Fruit fly (Drosophila melanogaster) whole organism, embryonic: ENCODE results near the gene CG15439.

Experiments used
- Antp ChIP-seq: fragments of 200-800 bp; sonication (Bioruptor generic); optimal IDR thresholded peaks from 3 replicates; lab custom pipeline; 2016; ENCODE audit warnings: missing biosample characterization, missing genetic modification characterization
- B-H2 ChIP-seq: fragments of 200-800 bp; sonication (Bioruptor generic); optimal IDR thresholded peaks from 2 replicates; lab custom pipeline; 2018; ENCODE audit warnings: missing biosample characterization, mild to moderate bottlenecking, missing genetic modification characterization
- CG1024 ChIP-seq: fragments of 200-800 bp; sonication (Bioruptor generic); IDR thresholded peaks from 2 replicates; pipeline ENCODE4 v1.3.6; 2022; ENCODE audit warnings: missing biosample characterization, missing genetic modification characterization
- CG10267 ChIP-seq: fragments of 200-800 bp; sonication (Bioruptor generic); optimal IDR thresholded peaks from 2 replicates; lab custom pipeline; 2018; ENCODE audit warnings: missing biosample characterization, mild to moderate bottlenecking, missing genetic modification characterization, moderate library complexity
- CG10431 ChIP-seq: fragments of 200-800 bp; sonication (Bioruptor generic); optimal IDR thresholded peaks from 3 replicates; lab custom pipeline; 2018; ENCODE audit warnings: missing biosample characterization, mild to moderate bottlenecking, missing genetic modification characterization
- CG12071 ChIP-seq: fragments of 200-800 bp; sonication (Bioruptor generic); optimal IDR thresholded peaks from 3 replicates; lab custom pipeline; 2018; ENCODE audit warnings: missing biosample characterization, mild to moderate bottlenecking, missing genetic modification characterization
- CG1233 ChIP-seq: fragments of 200-800 bp; sonication (Bioruptor generic); optimal IDR thresholded peaks from 4 replicates; lab custom pipeline; 2018; ENCODE audit warnings: missing biosample characterization, mild to moderate bottlenecking, missing genetic modification characterization
- CG12744 ChIP-seq: fragments of 200-800 bp; sonication (Bioruptor generic); optimal IDR thresholded peaks from 2 replicates; lab custom pipeline; 2016; ENCODE audit warnings: missing biosample characterization, missing genetic modification characterization
- CG13123 ChIP-seq: fragments of 200-800 bp; sonication (Bioruptor generic); optimal IDR thresholded peaks from 2 replicates; lab custom pipeline; 2016; ENCODE audit warnings: missing biosample characterization, missing genetic modification characterization
- CG13424 ChIP-seq: fragments of 200-800 bp; sonication (Bioruptor generic); optimal IDR thresholded peaks from 2 replicates; lab custom pipeline; 2019; ENCODE audit warnings: missing biosample characterization, mild to moderate bottlenecking, missing genetic modification characterization, moderate library complexity
- CG15011 ChIP-seq: fragments of 200-800 bp; sonication (Bioruptor generic); optimal IDR thresholded peaks from 3 replicates; lab custom pipeline; 2018; ENCODE audit warnings: missing biosample characterization, mild to moderate bottlenecking, missing genetic modification characterization
- CG1647 ChIP-seq: fragments of 200-800 bp; sonication (Bioruptor generic); optimal IDR thresholded peaks from 3 replicates; lab custom pipeline; 2016; ENCODE audit warnings: missing biosample characterization, missing genetic modification characterization
- CG17361 ChIP-seq: fragments of 200-800 bp; sonication (Bioruptor generic); IDR thresholded peaks from 3 replicates; pipeline ENCODE4 v1.3.6; 2022; ENCODE audit warnings: missing biosample characterization, missing genetic modification characterization
- CG17568 ChIP-seq: fragments of 200-800 bp; sonication (Bioruptor generic); optimal IDR thresholded peaks from 2 replicates; lab custom pipeline; 2018; ENCODE audit warnings: missing biosample characterization, mild to moderate bottlenecking, missing genetic modification characterization, moderate library complexity
- CG2202 ChIP-seq: fragments of 200-800 bp; sonication (Bioruptor generic); optimal IDR thresholded peaks from 2 replicates; lab custom pipeline; 2018; ENCODE audit warnings: missing biosample characterization, mild to moderate bottlenecking, missing genetic modification characterization
- CG30020 ChIP-seq: fragments of 200-800 bp; optimal IDR thresholded peaks from 2 replicates; lab custom pipeline; 2019; ENCODE audit warnings: missing biosample characterization, mild to moderate bottlenecking, missing genetic modification characterization, moderate library complexity
- CG3163 ChIP-seq: fragments of 200-800 bp; sonication (Bioruptor generic); optimal IDR thresholded peaks from 3 replicates; lab custom pipeline; 2016; ENCODE audit warnings: missing biosample characterization, missing genetic modification characterization
- CG32772 ChIP-seq: fragments of 200-800 bp; sonication (Bioruptor generic); IDR thresholded peaks from 2 replicates; pipeline ENCODE4 v1.3.6; 2022; ENCODE audit warnings: missing biosample characterization, missing genetic modification characterization
- CG33557 ChIP-seq: fragments of 200-800 bp; sonication (Bioruptor generic); optimal IDR thresholded peaks from 2 replicates; lab custom pipeline; 2019; ENCODE audit warnings: missing biosample characterization, mild to moderate bottlenecking, missing genetic modification characterization, moderate library complexity
- CG7357 ChIP-seq: fragments of 200-800 bp; sonication (Bioruptor generic); IDR thresholded peaks from 3 replicates; pipeline ENCODE4 v1.3.6; 2022; ENCODE audit warnings: missing biosample characterization, missing genetic modification characterization
- CG7839 ChIP-seq: fragments of 200-800 bp; sonication (Bioruptor generic); optimal IDR thresholded peaks from 3 replicates; lab custom pipeline; 2018; ENCODE audit warnings: missing biosample characterization, mild to moderate bottlenecking, missing genetic modification characterization, moderate library complexity
- CG9876 ChIP-seq: fragments of 200-800 bp; sonication (Bioruptor generic); optimal IDR thresholded peaks from 2 replicates; lab custom pipeline; 2016; ENCODE audit warnings: missing biosample characterization, missing genetic modification characterization
- CHES-1-like ChIP-seq: fragments of 200-800 bp; sonication (Bioruptor generic); optimal IDR thresholded peaks from 2 replicates; lab custom pipeline; 2016; ENCODE audit warnings: missing biosample characterization, missing genetic modification characterization
- Deaf1 ChIP-seq: fragments of 200-800 bp; optimal IDR thresholded peaks from 3 replicates; lab custom pipeline; 2019; ENCODE audit warnings: missing biosample characterization, mild to moderate bottlenecking, missing genetic modification characterization, moderate library complexity
- Elba2 ChIP-seq: fragments of 200-800 bp; sonication (Bioruptor generic); optimal IDR thresholded peaks from 3 replicates; lab custom pipeline; 2016; ENCODE audit warnings: missing biosample characterization, missing genetic modification characterization
- Hr39 ChIP-seq: fragments of >200 bp; optimal IDR thresholded peaks from 2 replicates; lab custom pipeline; 2017
- Oli ChIP-seq: fragments of 200-800 bp; sonication (Bioruptor generic); optimal IDR thresholded peaks from 2 replicates; lab custom pipeline; 2018; ENCODE audit warnings: missing biosample characterization, mild to moderate bottlenecking, missing genetic modification characterization, moderate library complexity
- Ptx1 ChIP-seq: fragments of 200-800 bp; sonication (Bioruptor generic); IDR thresholded peaks from 2 replicates; pipeline ENCODE4 v1.3.6; 2022; ENCODE audit warnings: missing biosample characterization, missing genetic modification characterization
- Rx ChIP-seq: fragments of 200-800 bp; sonication (Bioruptor generic); IDR thresholded peaks from 2 replicates; pipeline ENCODE4 v1.3.6; 2022; ENCODE audit warnings: missing biosample characterization, missing genetic modification characterization
- Stat92E ChIP-seq, 3 experiments: fragments of >200 bp in 2 of 3; fragments of 200-800 bp in 1 of 3; sonication (Bioruptor generic) in 1 of 3; optimal IDR thresholded peaks; 2 replicates each; lab custom pipeline; 2017 to 2019; ENCODE audit warnings: missing biosample characterization in 3 of 3, missing genetic modification characterization in 3 of 3, mild to moderate bottlenecking in 1 of 3, moderate library complexity in 1 of 3
- Taf1 ChIP-seq: fragments of 200-800 bp; sonication (Bioruptor generic); IDR thresholded peaks from 2 replicates; pipeline ENCODE4 v1.3.6; 2022; ENCODE audit warnings: missing biosample characterization, missing genetic modification characterization
- abd-A ChIP-seq: fragments of 200-800 bp; sonication (Bioruptor generic); optimal IDR thresholded peaks from 3 replicates; lab custom pipeline; 2019; ENCODE audit warnings: missing biosample characterization, mild to moderate bottlenecking, missing genetic modification characterization, moderate library complexity
- bbx ChIP-seq: fragments of 200-800 bp; sonication (Bioruptor generic); IDR thresholded peaks from 2 replicates; pipeline ENCODE4 v1.3.6; 2022; ENCODE audit warnings: missing biosample characterization, missing genetic modification characterization; ENCODE audit not compliant: partially characterized antibody
- caup ChIP-seq: fragments of 200-800 bp; sonication (Bioruptor generic); optimal IDR thresholded peaks from 3 replicates; lab custom pipeline; 2017; ENCODE audit warnings: missing biosample characterization, mild to moderate bottlenecking, missing genetic modification characterization, moderate library complexity; ENCODE audit not compliant: severe bottlenecking
- chinmo ChIP-seq: fragments of 200-800 bp; sonication (Bioruptor generic); IDR thresholded peaks from 4 replicates; pipeline ENCODE4 v1.3.6; 2022; ENCODE audit warnings: missing biosample characterization, missing genetic modification characterization; ENCODE audit not compliant: partially characterized antibody
- corto ChIP-seq: fragments of 200-800 bp; sonication (Bioruptor generic); optimal IDR thresholded peaks from 2 replicates; lab custom pipeline; 2016; ENCODE audit warnings: missing biosample characterization, mild to moderate bottlenecking, missing genetic modification characterization, moderate library complexity
- croc ChIP-seq: fragments of 200-800 bp; sonication (Bioruptor generic); conservative IDR thresholded peaks from 3 replicates; pipeline ENCODE4 v1.3.6; 2022; ENCODE audit warnings: missing biosample characterization, missing genetic modification characterization
- dpn ChIP-seq, 2 experiments: fragments of 200-800 bp; sonication (Bioruptor generic); optimal IDR thresholded peaks; 3 replicates each; lab custom pipeline; 2016; ENCODE audit warnings: missing biosample characterization in 2 of 2, missing genetic modification characterization in 2 of 2
- emc ChIP-seq: fragments of 200-800 bp; sonication (Bioruptor generic); optimal IDR thresholded peaks from 2 replicates; lab custom pipeline; 2016; ENCODE audit warnings: missing biosample characterization, missing genetic modification characterization
- ems ChIP-seq: fragments of 200-800 bp; sonication (Bioruptor generic); optimal IDR thresholded peaks from 3 replicates; lab custom pipeline; 2016; ENCODE audit warnings: missing biosample characterization, missing genetic modification characterization
- insv ChIP-seq, 2 experiments: fragments of 200-800 bp; sonication (Bioruptor generic); optimal IDR thresholded peaks; 3 replicates each; lab custom pipeline; 2016 to 2018; ENCODE audit warnings: missing biosample characterization in 2 of 2, missing genetic modification characterization in 2 of 2
- pnt ChIP-seq: fragments of 200-800 bp; sonication (Bioruptor generic); optimal IDR thresholded peaks from 3 replicates; lab custom pipeline; 2016; ENCODE audit warnings: missing biosample characterization, missing genetic modification characterization
- ro ChIP-seq: fragments of 200-800 bp; sonication (Bioruptor generic); IDR thresholded peaks from 2 replicates; pipeline ENCODE4 v1.3.6; 2022; ENCODE audit warnings: missing biosample characterization, missing genetic modification characterization
- sens ChIP-seq: fragments of 200-800 bp; sonication (Bioruptor generic); peaks from one replicate; lab custom pipeline; 2016; ENCODE audit warnings: missing biosample characterization, missing genetic modification characterization
- sens-2 ChIP-seq: fragments of 200-800 bp; sonication (Bioruptor generic); IDR thresholded peaks from 2 replicates; pipeline ENCODE4 v1.3.6; 2022; ENCODE audit warnings: missing biosample characterization, missing genetic modification characterization
- sob ChIP-seq: fragments of 200-800 bp; sonication (Bioruptor generic); IDR thresholded peaks from 2 replicates; pipeline ENCODE4 v1.3.6; 2022; ENCODE audit warnings: missing biosample characterization, missing genetic modification characterization
- tin ChIP-seq: fragments of 200-800 bp; sonication (Bioruptor generic); optimal IDR thresholded peaks from 3 replicates; lab custom pipeline; 2016; ENCODE audit warnings: missing biosample characterization, missing genetic modification characterization
- vnd ChIP-seq: fragments of 200-800 bp; sonication (Bioruptor generic); IDR thresholded peaks from 3 replicates; pipeline ENCODE4 v1.3.6; 2022; ENCODE audit warnings: missing biosample characterization, missing genetic modification characterization; ENCODE audit not compliant: partially characterized antibody
- wor ChIP-seq: fragments of 200-800 bp; sonication (Bioruptor generic); IDR thresholded peaks from 2 replicates; pipeline ENCODE4 v1.3.6; 2022; ENCODE audit warnings: missing biosample characterization, missing genetic modification characterization

The CG15439 gene

DNA sequence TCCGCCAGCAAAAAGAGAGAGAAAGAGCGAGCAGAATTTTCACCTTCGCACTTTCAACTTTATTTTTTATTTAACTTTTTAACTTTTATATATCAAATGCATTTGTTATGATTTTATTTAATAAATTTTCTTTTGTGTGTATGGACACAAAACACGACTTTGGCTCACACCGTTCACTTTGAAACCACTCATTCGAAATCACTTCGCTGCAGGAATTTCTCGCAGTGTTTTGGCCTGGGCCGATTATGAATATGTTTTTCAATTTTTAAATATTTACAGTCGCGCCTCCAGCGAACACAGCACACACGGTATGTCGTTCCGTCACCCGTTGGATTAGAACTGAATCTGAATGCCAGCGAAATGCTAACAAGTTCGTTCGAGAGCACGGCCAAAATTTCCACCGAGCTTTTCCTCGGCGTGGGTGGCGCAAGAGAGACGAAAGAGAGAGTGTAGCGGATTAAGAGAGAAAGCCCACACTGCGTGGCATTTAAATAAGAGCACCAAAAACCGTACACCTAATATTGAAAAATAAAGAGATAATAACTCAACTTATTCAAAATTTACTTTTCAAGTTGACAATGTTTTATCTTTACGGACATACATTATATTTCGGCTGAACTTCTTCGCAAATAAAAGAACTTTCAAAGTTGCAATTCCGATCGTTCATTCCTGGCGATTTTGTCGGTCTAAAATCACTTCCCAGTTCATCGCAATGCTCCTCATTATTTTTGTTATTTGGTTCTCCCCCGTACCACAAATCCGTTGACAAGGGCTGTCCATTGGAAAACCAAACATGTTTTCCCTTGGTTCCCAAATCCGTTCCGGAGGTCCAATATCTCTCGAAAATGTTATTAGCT is 11.7 kb downstream of the CG15439 start, which contains the start of gene CG15431 (continued):
- TF ChIP-seq croc (peak; percentile 23; the same call in 1 of the 3 replicates), CG10431 (no peak), Rx (GFP tag; lab: Robert Waterston, UW) (peak; percentile 67), caup (GFP tag; lab: Kevin White, UChicago) (peak; percentile 70), emc (GFP tag; lab: Kevin White, UChicago) (no peak), CHES-1-like (no peak), CG33557 (GFP tag; lab: Kevin White, UChicago) (no peak), insv (GFP tag; optimal IDR thresholded peaks at IDR 0.05; lab: Kevin White, UChicago) (no peak), Oli (tag; lab: Kevin White, UChicago) (peak; percentile 53), bbx (no peak), CG1233 (GFP tag; lab: Kevin White, UChicago) (peak; percentile 30), dpn (GFP tag; optimal IDR thresholded peaks at IDR 0.05; lab: Kevin White, UChicago) (peak; percentile 47), CG3163 (GFP tag; lab: Kevin White, UChicago) (peak; percentile 96), sens (peak; percentile 82), ro (no peak), ems (peak; percentile 20), Taf1 (GFP tag; lab: Robert Waterston, UW) (peak; percentile 46; the same call in 1 of the 2 replicates), CG9876 (GFP tag; lab: Kevin White, UChicago) (no peak), Hr39 (no peak), abd-A (peak; percentile 81), CG1024 (GFP tag; lab: Robert Waterston, UW) (0 out of 2 replicates have a peak, but pooled peaks have one; percentile 40), pnt (GFP tag; lab: Kevin White, UChicago) (no peak), Antp (GFP tag; lab: Kevin White, UChicago) (no peak), wor (no peak), CG13424 (tag; lab: Kevin White, UChicago) (peak; percentile 44), tin (GFP tag; lab: Kevin White, UChicago) (peak; percentile 37), CG32772 (GFP tag; lab: Robert Waterston, UW) (peak; percentile 36; the same call in 1 of the 2 replicates), CG15011 (GFP tag; lab: Kevin White, UChicago) (no peak), Stat92E (GFP tag; optimal IDR thresholded peaks at IDR 0.05; lab: Kevin White, UChicago) (no peak), CG10267 (tag; lab: Kevin White, UChicago) (peak; percentile 37), CG12744 (GFP tag; lab: Kevin White, UChicago) (peak; percentile 25), corto (GFP tag; lab: Kevin White, UChicago) (no peak), CG7839 (tag; lab: Kevin White, UChicago) (peak; percentile 61), sob (GFP tag; lab: Robert Waterston, UW) (peak; percentile 71), chinmo (GFP tag; lab: Robert Waterston, UW) (0 out of 4 replicates have a peak, but pooled peaks have one; percentile 34), sens-2 (no peak), Elba2 (GFP tag; lab: Kevin White, UChicago) (no peak), CG12071 (GFP tag; lab: Kevin White, UChicago) (peak; percentile 43), Deaf1 (tag; lab: Kevin White, UChicago) (peak; percentile 55), CG17361 (GFP tag; lab: Robert Waterston, UW) (no peak), CG17568 (GFP tag; lab: Kevin White, UChicago) (no peak), CG13123 (GFP tag; lab: Kevin White, UChicago) (peak; percentile 5), Ptx1 (GFP tag; lab: Robert Waterston, UW) (peak; percentile 75), B-H2 (GFP tag; lab: Kevin White, UChicago) (peak; percentile 15), CG7357 (no peak), CG2202 (tag; lab: Kevin White, UChicago) (no peak), CG30020 (tag; lab: Kevin White, UChicago) (no peak), vnd (GFP tag; lab: Robert Waterston, UW) (no peak), CG1647 (peak; percentile 23)
